Fruit fly (Drosophila melanogaster): Measurements from ENCODE around the gene Rim2.

The Rim2 gene

dm6 chr2L:1710224-1710623, 14.0 kb downstream of the Rim2 start, which contains the start of the genes CG17660 and mRpL48:
TSS of gene CG17660 (minus strand) at chr2L:1710421.
TSS of gene mRpL48 (plus strand) at chr2L:1710462.
- no peak for TF ChIP-seq Myc (optimal IDR thresholded peaks at IDR 0.05)
- no peak for TF ChIP-seq Sin3A (optimal IDR thresholded peaks at IDR 0.05)
- no peak for TF ChIP-seq ttk (optimal IDR thresholded peaks at IDR 0.05)
- no peak for TF ChIP-seq psq (optimal IDR thresholded peaks at IDR 0.05)
- no peak for TF ChIP-seq h (optimal IDR thresholded peaks at IDR 0.05)
- no peak for TF ChIP-seq insv (optimal IDR thresholded peaks at IDR 0.05)

- TF ChIP-seq ttk (optimal IDR thresholded peaks at IDR 0.05) (no peak), h (optimal IDR thresholded peaks at IDR 0.05) (no peak), psq (optimal IDR thresholded peaks at IDR 0.05) (no peak), Sin3A (optimal IDR thresholded peaks at IDR 0.05) (no peak), Myc (optimal IDR thresholded peaks at IDR 0.05) (no peak), insv (optimal IDR thresholded peaks at IDR 0.05) (no peak)
Measured at dm6 chr2L:1709316-1709715, 14.9 kb downstream of the Rim2 start.

dm6 chr2L:1708110-1708509, 16.1 kb downstream of the Rim2 start:
- TF ChIP-seq h (optimal IDR thresholded peaks at IDR 0.05) = no peak

dm6 chr2L:1706961-1707360, 17.2 kb downstream of the Rim2 start:
- TF ChIP-seq psq (optimal IDR thresholded peaks at IDR 0.05) = no peak
- TF ChIP-seq h (optimal IDR thresholded peaks at IDR 0.05) = no peak
- no peak for TF ChIP-seq Myc (optimal IDR thresholded peaks at IDR 0.05)
- TF ChIP-seq ttk (optimal IDR thresholded peaks at IDR 0.05) = no peak
- no peak for TF ChIP-seq Sin3A (optimal IDR thresholded peaks at IDR 0.05)
- TF ChIP-seq insv (optimal IDR thresholded peaks at IDR 0.05) = no peak

- TF ChIP-seq insv (optimal IDR thresholded peaks at IDR 0.05) (no peak), ttk (optimal IDR thresholded peaks at IDR 0.05) (no peak), Myc (optimal IDR thresholded peaks at IDR 0.05) (no peak), h (optimal IDR thresholded peaks at IDR 0.05) (no peak), Sin3A (optimal IDR thresholded peaks at IDR 0.05) (no peak), psq (optimal IDR thresholded peaks at IDR 0.05) (no peak)
Measured at dm6 chr2L:1704746-1705145, 19.4 kb downstream of the Rim2 start, which contains the start of gene cpb. TSS of gene cpb (plus strand) at chr2L:1704902.

dm6 chr2L:1696269-1696668, 27.9 kb downstream of the Rim2 start:
- TF ChIP-seq Myc (optimal IDR thresholded peaks at IDR 0.05) (no peak), insv (optimal IDR thresholded peaks at IDR 0.05) (no peak), ttk (optimal IDR thresholded peaks at IDR 0.05) (no peak)

dm6 chr2L:1692857-1693256, 31.3 kb downstream of the Rim2 start:
- TF ChIP-seq insv (optimal IDR thresholded peaks at IDR 0.05) (no peak), ttk (optimal IDR thresholded peaks at IDR 0.05) (no peak), h (optimal IDR thresholded peaks at IDR 0.05) (no peak), psq (optimal IDR thresholded peaks at IDR 0.05) (no peak), Myc (optimal IDR thresholded peaks at IDR 0.05) (no peak), Sin3A (optimal IDR thresholded peaks at IDR 0.05) (no peak)

dm6 chr2L:1672111-1672718, 52.0 kb downstream of the Rim2 start:
- TF ChIP-seq Sin3A (optimal IDR thresholded peaks at IDR 0.05) (no peak), h (optimal IDR thresholded peaks at IDR 0.05) (no peak), psq (optimal IDR thresholded peaks at IDR 0.05) (no peak), insv (optimal IDR thresholded peaks at IDR 0.05) (no peak), ttk (optimal IDR thresholded peaks at IDR 0.05) (no peak), Myc (optimal IDR thresholded peaks at IDR 0.05) (no peak)

dm6 chr2L:1670421-1670820, 53.8 kb downstream of the Rim2 start:
- TF ChIP-seq Myc (optimal IDR thresholded peaks at IDR 0.05) (no peak), Sin3A (optimal IDR thresholded peaks at IDR 0.05) (no peak), insv (optimal IDR thresholded peaks at IDR 0.05) (no peak), h (optimal IDR thresholded peaks at IDR 0.05) (no peak), psq (optimal IDR thresholded peaks at IDR 0.05) (no peak), ttk (optimal IDR thresholded peaks at IDR 0.05) (no peak)

dm6 chr2L:1669316-1670027, 54.7 kb downstream of the Rim2 start:
- TF ChIP-seq ttk (optimal IDR thresholded peaks at IDR 0.05) (no peak), Myc (optimal IDR thresholded peaks at IDR 0.05) (no peak), Sin3A (optimal IDR thresholded peaks at IDR 0.05) (no peak)

- TF ChIP-seq h (optimal IDR thresholded peaks at IDR 0.05) = no peak
- no peak for TF ChIP-seq psq (optimal IDR thresholded peaks at IDR 0.05)
- no peak for TF ChIP-seq Sin3A (optimal IDR thresholded peaks at IDR 0.05)
- no peak for TF ChIP-seq insv (optimal IDR thresholded peaks at IDR 0.05)
- TF ChIP-seq ttk (optimal IDR thresholded peaks at IDR 0.05) = no peak
- TF ChIP-seq Myc (optimal IDR thresholded peaks at IDR 0.05) = no peak
Measured at dm6 chr2L:1668616-1669020, 55.6 kb downstream of the Rim2 start.

dm6 chr2L:1667483-1667882, 56.7 kb downstream of the Rim2 start:
- TF ChIP-seq ttk (optimal IDR thresholded peaks at IDR 0.05) (no peak), Myc (optimal IDR thresholded peaks at IDR 0.05) (no peak), h (optimal IDR thresholded peaks at IDR 0.05) (no peak)

dm6 chr2L:1666789-1667188, 57.4 kb downstream of the Rim2 start:
- TF ChIP-seq Myc (optimal IDR thresholded peaks at IDR 0.05) (no peak), insv (optimal IDR thresholded peaks at IDR 0.05) (no peak), ttk (optimal IDR thresholded peaks at IDR 0.05) (no peak), Sin3A (optimal IDR thresholded peaks at IDR 0.05) (no peak), h (optimal IDR thresholded peaks at IDR 0.05) (no peak), psq (optimal IDR thresholded peaks at IDR 0.05) (peak; percentile 64)
